Worm (Caenorhabditis elegans) whole organism, early embryonic: Measurements from ENCODE around the gene B0280.9.

Source experiments
- B0310.2 ChIP-seq: sonication (generic microtip); optimal IDR thresholded peaks from 2 replicates; lab custom pipeline; 2016; ENCODE audit warnings: mild to moderate bottlenecking, missing genetic modification characterization, missing compliant biosample characterization
- F13C5.2 ChIP-seq: sonication (generic microtip); optimal IDR thresholded peaks from 2 replicates; lab custom pipeline; 2017; ENCODE audit warnings: mild to moderate bottlenecking, missing genetic modification characterization, inconsistent platforms, missing compliant biosample characterization
- aly-1 ChIP-seq: sonication (generic microtip); optimal IDR thresholded peaks from 2 replicates; lab custom pipeline; 2016; ENCODE audit warnings: missing genetic modification characterization, missing compliant biosample characterization
- ama-1 ChIP-seq: fragments of 150-350 bp; optimal IDR thresholded peaks from 2 replicates; lab custom pipeline; 2014
- ceh-13 ChIP-seq: fragments of 200-800 bp; sonication (Bioruptor generic); optimal IDR thresholded peaks from 2 replicates; lab custom pipeline; 2018; ENCODE audit warnings: mild to moderate bottlenecking, missing genetic modification characterization, missing compliant biosample characterization
- ceh-36 ChIP-seq: sonication (generic microtip); optimal IDR thresholded peaks from 2 replicates; lab custom pipeline; 2016; ENCODE audit warnings: missing genetic modification characterization, inconsistent platforms, missing compliant biosample characterization
- ets-7 ChIP-seq: sonication (generic microtip); optimal IDR thresholded peaks from 2 replicates; lab custom pipeline; 2016; ENCODE audit warnings: missing genotype, missing genetic modification characterization, missing compliant biosample characterization
- flt-1 ChIP-seq: fragments of 200-800 bp; sonication (Bioruptor generic); IDR thresholded peaks from 2 replicates; pipeline ENCODE4 v1.3.6; 2022; ENCODE audit warnings: missing genetic modification characterization, missing compliant biosample characterization
- hmbx-1 ChIP-seq: sonication (generic microtip); optimal IDR thresholded peaks from 2 replicates; lab custom pipeline; 2016; ENCODE audit warnings: mild to moderate bottlenecking, missing genetic modification characterization, missing compliant biosample characterization
- hmg-4 ChIP-seq: fragments of 200-800 bp; sonication (Bioruptor generic); optimal IDR thresholded peaks from 2 replicates; lab custom pipeline; 2018; ENCODE audit warnings: mild to moderate bottlenecking, missing genetic modification characterization, missing compliant biosample characterization
- hnd-1 ChIP-seq: sonication (generic microtip); optimal IDR thresholded peaks from 2 replicates; lab custom pipeline; 2016; ENCODE audit warnings: missing genetic modification characterization, missing compliant biosample characterization
- pes-1 ChIP-seq: fragments of 200-800 bp; sonication (Bioruptor generic); IDR thresholded peaks from 2 replicates; pipeline ENCODE4 v1.3.6; 2022; ENCODE audit warnings: missing genetic modification reagents, missing genetic modification characterization, missing compliant biosample characterization
- scrt-1 ChIP-seq: fragments of 200-800 bp; sonication (Bioruptor generic); IDR thresholded peaks from 2 replicates; pipeline ENCODE4 v1.3.6; 2022; ENCODE audit warnings: missing genetic modification characterization, missing compliant biosample characterization
- sea-1 ChIP-seq: fragments of 200-800 bp; sonication (Bioruptor generic); conservative IDR thresholded peaks from 2 replicates; pipeline ENCODE4 v1.3.6; 2022; ENCODE audit warnings: missing genetic modification characterization, missing compliant biosample characterization
- tbx-11 ChIP-seq: fragments of 200-800 bp; sonication (Bioruptor generic); IDR thresholded peaks from 2 replicates; pipeline ENCODE4 v1.3.6; 2022; ENCODE audit warnings: missing genetic modification characterization, missing compliant biosample characterization
- tbx-37 ChIP-seq: fragments of 200-800 bp; sonication (Bioruptor generic); conservative IDR thresholded peaks from 2 replicates; pipeline ENCODE4 v1.3.6; 2022; ENCODE audit warnings: missing genetic modification reagents, missing genetic modification characterization, missing compliant biosample characterization
- tra-4 ChIP-seq: sonication (generic microtip); optimal IDR thresholded peaks from 2 replicates; lab custom pipeline; 2017; ENCODE audit warnings: missing genetic modification characterization, missing compliant biosample characterization

B0280.9 gene

ce11 chrIII:7084908-7085307, 37.8 kb downstream of the B0280.9 start, which contains the start of gene tofu-7:
TSS of gene tofu-7 (minus strand) at chrIII:7085018.
- no peak for TF ChIP-seq ets-7 (tag; lab: Kevin White, UChicago)
- no peak for TF ChIP-seq ama-1 (lab: Kevin White, UChicago)
- no peak for TF ChIP-seq hmg-4 (GFP tag; lab: Kevin White, UChicago)
- no peak for TF ChIP-seq hnd-1 (tag; lab: Kevin White, UChicago)
- TF ChIP-seq sea-1 (GFP tag; lab: Robert Waterston, UW): no peak
- TF ChIP-seq flt-1 (GFP tag; lab: Robert Waterston, UW): no peak
- TF ChIP-seq tbx-37 (GFP tag; lab: Robert Waterston, UW): no peak

- TF ChIP-seq scrt-1 (no peak), ceh-36 (tag; lab: Kevin White, UChicago) (no peak), F13C5.2 (tag; lab: Kevin White, UChicago) (no peak), tbx-11 (GFP tag; lab: Robert Waterston, UW) (no peak), B0310.2 (tag; lab: Kevin White, UChicago) (no peak), tra-4 (tag; lab: Kevin White, UChicago) (no peak), sea-1 (GFP tag; lab: Robert Waterston, UW) (no peak), ceh-13 (no peak), pes-1 (GFP tag; lab: Robert Waterston, UW) (no peak), hmg-4 (GFP tag; lab: Kevin White, UChicago) (no peak), hnd-1 (tag; lab: Kevin White, UChicago) (no peak), hmbx-1 (tag; lab: Kevin White, UChicago) (no peak), tbx-37 (GFP tag; lab: Robert Waterston, UW) (no peak), flt-1 (GFP tag; lab: Robert Waterston, UW) (no peak), ets-7 (tag; lab: Kevin White, UChicago) (no peak), aly-1 (no peak), ama-1 (lab: Kevin White, UChicago) (no peak)
Measured at ce11 chrIII:7083106-7083505, 39.6 kb downstream of the B0280.9 start.

- TF ChIP-seq tbx-11 (GFP tag; lab: Robert Waterston, UW): no peak
- no peak for TF ChIP-seq scrt-1
- no peak for TF ChIP-seq aly-1
- TF ChIP-seq tbx-37 (GFP tag; lab: Robert Waterston, UW): no peak
- no peak for TF ChIP-seq F13C5.2 (tag; lab: Kevin White, UChicago)
- no peak for TF ChIP-seq hmg-4 (GFP tag; lab: Kevin White, UChicago)
- TF ChIP-seq ceh-13: no peak
- TF ChIP-seq hnd-1 (tag; lab: Kevin White, UChicago): no peak
- no peak for TF ChIP-seq sea-1 (GFP tag; lab: Robert Waterston, UW)
- TF ChIP-seq B0310.2 (tag; lab: Kevin White, UChicago): no peak
- no peak for TF ChIP-seq flt-1 (GFP tag; lab: Robert Waterston, UW)
- TF ChIP-seq hmbx-1 (tag; lab: Kevin White, UChicago): no peak
- TF ChIP-seq ets-7 (tag; lab: Kevin White, UChicago): no peak
- no peak for TF ChIP-seq tra-4 (tag; lab: Kevin White, UChicago)
- no peak for TF ChIP-seq ceh-36 (tag; lab: Kevin White, UChicago)
- no peak for TF ChIP-seq ama-1 (lab: Kevin White, UChicago)
Measured at ce11 chrIII:7081488-7081887, 41.2 kb downstream of the B0280.9 start.

- no peak for TF ChIP-seq flt-1 (GFP tag; lab: Robert Waterston, UW)
- TF ChIP-seq hnd-1 (tag; lab: Kevin White, UChicago): no peak
- no peak for TF ChIP-seq ama-1 (lab: Kevin White, UChicago)
- no peak for TF ChIP-seq hmg-4 (GFP tag; lab: Kevin White, UChicago)
- no peak for TF ChIP-seq ceh-13
- TF ChIP-seq tbx-11 (GFP tag; lab: Robert Waterston, UW): no peak
- TF ChIP-seq pes-1 (GFP tag; lab: Robert Waterston, UW): no peak
Measured at ce11 chrIII:7080689-7081088, 42.0 kb downstream of the B0280.9 start, which contains the start of gene ZK418.7. TSS of gene ZK418.7 (minus strand) at chrIII:7080789.

- TF ChIP-seq tra-4 (tag; lab: Kevin White, UChicago) (no peak), F13C5.2 (tag; lab: Kevin White, UChicago) (no peak), ceh-13 (no peak), sea-1 (GFP tag; lab: Robert Waterston, UW) (no peak), hmg-4 (GFP tag; lab: Kevin White, UChicago) (no peak), flt-1 (GFP tag; lab: Robert Waterston, UW) (no peak), tbx-37 (GFP tag; lab: Robert Waterston, UW) (no peak), pes-1 (GFP tag; lab: Robert Waterston, UW) (no peak), hnd-1 (tag; lab: Kevin White, UChicago) (no peak), ceh-36 (tag; lab: Kevin White, UChicago) (no peak), ama-1 (lab: Kevin White, UChicago) (no peak), B0310.2 (tag; lab: Kevin White, UChicago) (no peak), hmbx-1 (tag; lab: Kevin White, UChicago) (no peak), aly-1 (no peak), scrt-1 (no peak), tbx-11 (GFP tag; lab: Robert Waterston, UW) (no peak), ets-7 (tag; lab: Kevin White, UChicago) (no peak)
Measured at ce11 chrIII:7078737-7079136, 44.0 kb downstream of the B0280.9 start, which contains the start of gene ZK418.6. TSS of gene ZK418.6 (minus strand) at chrIII:7078837.

- no peak for TF ChIP-seq tra-4 (tag; lab: Kevin White, UChicago)
- TF ChIP-seq flt-1 (GFP tag; lab: Robert Waterston, UW): no peak
- TF ChIP-seq sea-1 (GFP tag; lab: Robert Waterston, UW): no peak
- TF ChIP-seq hnd-1 (tag; lab: Kevin White, UChicago): no peak
- TF ChIP-seq ama-1 (lab: Kevin White, UChicago): no peak
- TF ChIP-seq pes-1 (GFP tag; lab: Robert Waterston, UW): no peak
- TF ChIP-seq hmbx-1 (tag; lab: Kevin White, UChicago): no peak
- no peak for TF ChIP-seq scrt-1
- TF ChIP-seq ets-7 (tag; lab: Kevin White, UChicago): no peak
- no peak for TF ChIP-seq tbx-11 (GFP tag; lab: Robert Waterston, UW)
- no peak for TF ChIP-seq hmg-4 (GFP tag; lab: Kevin White, UChicago)
Measured at ce11 chrIII:7076386-7076785, 46.3 kb downstream of the B0280.9 start, which contains the start of gene ZK418.13. TSS of gene ZK418.13 (minus strand) at chrIII:7076486.
